Fruit fly (Drosophila melanogaster) Kc167 (cell line): ENCODE results near the gene BomT3.

Experiments used
- Myc ChIP-seq: fragments of >200 bp; optimal IDR thresholded peaks from 2 replicates; lab custom pipeline; 2017; ENCODE audit warnings: missing external identifiers
- Sin3A ChIP-seq: fragments of >200 bp; optimal IDR thresholded peaks from 2 replicates; lab custom pipeline; 2018; ENCODE audit warnings: missing external identifiers
- h ChIP-seq: fragments of >200 bp; optimal IDR thresholded peaks from 3 replicates; lab custom pipeline; 2018; ENCODE audit warnings: missing external identifiers
- insv ChIP-seq: fragments of >200 bp; optimal IDR thresholded peaks from 3 replicates; lab custom pipeline; 2018; ENCODE audit warnings: missing external identifiers
- psq ChIP-seq: fragments of >200 bp; optimal IDR thresholded peaks from 2 replicates; lab custom pipeline; 2017; ENCODE audit warnings: missing external identifiers
- ttk ChIP-seq: sonication (Bioruptor generic); optimal IDR thresholded peaks from 2 replicates; lab custom pipeline; 2017; ENCODE audit warnings: missing external identifiers

BomT3 gene

dm6 chr3R:22086297-22086696 is at the start of gene BomT3:
TSS of gene BomT3 (minus strand) at chr3R:22086397.
- TF ChIP-seq Myc (lab: Kevin White, UChicago) (no peak), Sin3A (lab: Kevin White, UChicago) (no peak), ttk (lab: Kevin White, UChicago) (no peak), h (lab: Kevin White, UChicago) (no peak), psq (lab: Kevin White, UChicago) (no peak), insv (lab: Kevin White, UChicago) (no peak)

DNA sequence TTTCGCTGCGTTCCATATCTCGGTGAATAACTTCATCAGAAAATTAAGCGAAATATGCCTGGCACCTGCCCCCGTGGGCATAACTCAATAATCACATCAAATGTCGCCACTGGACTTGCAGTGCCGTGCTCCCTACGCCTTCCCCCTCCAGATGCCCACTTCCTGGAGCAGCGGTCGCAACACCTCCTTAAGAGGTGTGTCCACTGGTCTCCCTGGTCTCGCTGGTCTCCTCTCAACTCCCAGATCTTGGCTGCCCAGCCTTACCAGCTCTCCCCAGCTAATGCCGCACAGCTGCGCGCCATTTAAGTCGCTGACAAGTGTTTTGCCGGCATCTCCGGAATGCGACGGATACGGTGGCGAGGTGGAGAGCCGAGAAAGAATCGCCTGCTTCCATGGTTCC is 49.3 kb upstream of the BomT3 start:
- no peak for TF ChIP-seq Myc (lab: Kevin White, UChicago)
- TF ChIP-seq Sin3A (lab: Kevin White, UChicago) = no peak
- TF ChIP-seq insv (lab: Kevin White, UChicago) = no peak
- TF ChIP-seq psq (lab: Kevin White, UChicago) = no peak
- no peak for TF ChIP-seq h (lab: Kevin White, UChicago)
- no peak for TF ChIP-seq ttk (lab: Kevin White, UChicago)

dm6 chr3R:22134462-22134861 is 48.3 kb upstream of the BomT3 start:
- TF ChIP-seq h (lab: Kevin White, UChicago) = no peak
- no peak for TF ChIP-seq insv (lab: Kevin White, UChicago)
- no peak for TF ChIP-seq ttk (lab: Kevin White, UChicago)
- no peak for TF ChIP-seq psq (lab: Kevin White, UChicago)

DNA sequence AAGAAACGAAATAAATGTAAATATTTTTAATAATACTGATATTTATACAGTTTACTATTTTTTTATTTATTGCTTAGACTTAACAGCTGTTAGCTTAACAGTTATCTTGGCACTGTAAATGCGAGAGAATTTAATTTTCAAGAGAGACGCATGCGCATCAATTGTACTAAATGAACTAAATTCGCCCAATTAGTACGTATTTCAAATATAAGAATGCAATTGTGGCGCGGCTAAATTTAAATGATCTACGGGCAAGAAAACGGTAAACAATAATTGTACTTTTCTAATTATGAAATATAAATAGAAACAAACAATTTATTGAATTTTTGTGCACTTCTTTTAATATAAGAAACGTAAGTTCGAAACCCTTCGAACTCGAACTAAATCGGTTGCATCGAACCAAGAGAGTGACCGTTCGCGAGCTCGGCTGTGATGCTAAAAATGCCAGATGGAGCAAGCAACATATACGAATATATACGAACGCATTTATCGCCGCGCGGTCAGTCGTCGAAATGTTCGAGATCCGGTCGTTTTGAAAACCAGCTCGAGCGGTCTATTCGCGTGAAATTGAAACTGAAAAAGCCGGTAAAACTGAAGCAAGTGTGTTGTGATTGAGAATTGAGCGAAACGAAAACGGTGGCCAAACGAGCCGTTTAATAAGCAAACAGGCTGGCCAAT is 47.3 kb upstream of the BomT3 start, which contains the start of gene SKIP:
TSS of gene SKIP (plus strand) at position 494 of the 678 bp plus-strand sequence.
- TF ChIP-seq insv (lab: Kevin White, UChicago) = no peak
- no peak for TF ChIP-seq h (lab: Kevin White, UChicago)
- no peak for TF ChIP-seq psq (lab: Kevin White, UChicago)
- no peak for TF ChIP-seq Sin3A (lab: Kevin White, UChicago)
- no peak for TF ChIP-seq Myc (lab: Kevin White, UChicago)
- no peak for TF ChIP-seq ttk (lab: Kevin White, UChicago)

DNA sequence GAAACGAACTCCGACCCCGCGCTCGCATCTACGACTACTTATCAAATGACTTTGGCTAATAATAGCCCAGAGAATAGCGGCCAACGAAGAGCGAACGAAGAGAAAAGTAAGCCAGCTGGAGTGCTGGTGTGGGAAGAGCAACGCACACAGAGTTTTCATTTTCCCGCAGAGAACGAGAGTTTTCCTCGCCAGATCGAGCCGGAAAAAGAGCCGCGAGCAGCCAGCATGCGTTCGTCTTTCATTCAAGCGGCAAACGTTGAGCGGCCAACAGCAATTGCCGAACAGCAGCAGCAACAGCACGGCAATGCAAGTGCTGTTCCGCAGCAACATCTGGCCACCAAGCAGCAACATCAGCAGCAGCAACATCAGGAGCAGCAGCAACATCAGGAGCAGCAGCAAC is 38.7 kb upstream of the BomT3 start:
- TF ChIP-seq Sin3A (lab: Kevin White, UChicago) (no peak), psq (lab: Kevin White, UChicago) (no peak), ttk (lab: Kevin White, UChicago) (no peak), Myc (lab: Kevin White, UChicago) (no peak), h (lab: Kevin White, UChicago) (no peak), insv (lab: Kevin White, UChicago) (no peak)

DNA sequence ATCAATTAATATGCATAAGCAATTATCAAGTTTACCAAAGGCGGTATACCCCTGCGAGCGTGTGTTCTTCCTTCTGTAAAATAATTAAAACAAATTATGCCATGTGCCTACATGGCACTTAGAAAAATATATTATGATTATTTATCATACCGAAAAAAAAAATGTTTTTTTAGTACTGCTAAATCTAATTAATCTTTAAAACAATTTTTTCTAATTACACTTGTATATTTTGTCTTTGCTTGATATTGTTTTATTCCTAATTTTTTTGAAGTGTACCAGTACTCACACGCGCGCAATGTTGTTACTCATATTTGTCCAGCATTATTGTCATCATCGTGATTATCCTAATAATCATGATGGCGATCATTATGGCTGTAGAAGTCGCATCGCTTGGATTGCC is 37.1 kb upstream of the BomT3 start:
- no peak for TF ChIP-seq Myc (lab: Kevin White, UChicago)
- TF ChIP-seq Sin3A (lab: Kevin White, UChicago) = no peak

DNA sequence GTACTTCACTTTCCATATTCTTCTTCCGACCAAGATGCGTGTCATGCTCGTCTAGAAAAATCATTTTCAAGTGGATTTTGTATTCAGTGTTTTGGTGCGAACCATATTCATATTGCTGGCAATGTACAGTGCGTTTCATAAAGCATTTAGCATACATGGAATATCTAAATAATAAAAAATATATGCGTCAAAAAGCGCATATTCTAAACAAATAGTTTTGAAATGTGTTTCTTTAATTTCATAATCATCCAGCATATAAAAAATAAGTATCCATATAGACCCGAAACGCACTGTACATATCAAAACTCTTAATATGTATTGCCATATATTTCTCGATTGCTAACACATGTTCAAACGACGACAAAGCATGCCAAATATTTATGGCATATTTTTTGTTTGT is 35.0 kb upstream of the BomT3 start:
- TF ChIP-seq Myc (lab: Kevin White, UChicago) = no peak
- no peak for TF ChIP-seq ttk (lab: Kevin White, UChicago)
- TF ChIP-seq insv (lab: Kevin White, UChicago) = no peak
- TF ChIP-seq h (lab: Kevin White, UChicago) = no peak
- TF ChIP-seq psq (lab: Kevin White, UChicago) = no peak
- no peak for TF ChIP-seq Sin3A (lab: Kevin White, UChicago)

- TF ChIP-seq Myc (lab: Kevin White, UChicago) (no peak), ttk (lab: Kevin White, UChicago) (no peak), Sin3A (lab: Kevin White, UChicago) (no peak), h (lab: Kevin White, UChicago) (no peak), psq (lab: Kevin White, UChicago) (no peak), insv (lab: Kevin White, UChicago) (no peak)
Measured at dm6 chr3R:22119761-22120160, 33.6 kb upstream of the BomT3 start, which contains the start of gene CG42390. TSS of gene CG42390 (plus strand) at chr3R:22120061.

dm6 chr3R:22119354-22119753 is 33.2 kb upstream of the BomT3 start, which contains the start of gene Ir94c:
TSS of gene Ir94c (minus strand) at chr3R:22119454.
- TF ChIP-seq insv (lab: Kevin White, UChicago) (no peak), Myc (lab: Kevin White, UChicago) (no peak), psq (lab: Kevin White, UChicago) (no peak), Sin3A (lab: Kevin White, UChicago) (no peak), h (lab: Kevin White, UChicago) (no peak), ttk (lab: Kevin White, UChicago) (no peak)

DNA sequence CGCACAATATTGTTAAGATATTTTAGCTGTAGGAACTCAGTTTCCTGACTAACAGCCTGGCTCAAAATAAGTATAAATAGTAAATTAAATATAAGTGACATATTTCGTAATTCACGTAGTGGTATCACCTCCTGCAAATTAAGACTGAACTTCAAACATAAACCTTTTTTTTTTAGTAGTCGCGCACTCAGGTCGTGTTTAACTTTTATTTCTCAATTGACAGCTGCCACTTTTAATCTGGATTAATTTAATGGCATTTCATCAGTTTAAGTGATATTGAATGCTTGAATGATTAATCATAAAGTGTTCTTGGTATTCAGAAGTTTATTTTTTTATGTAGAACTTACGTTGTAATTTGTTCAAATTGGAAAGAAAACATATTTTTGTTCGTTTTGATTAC is 31.0 kb upstream of the BomT3 start, which contains the start of gene Ir94b:
TSS of gene Ir94b (minus strand) at position 101 of the 400 bp plus-strand sequence.
- TF ChIP-seq ttk (lab: Kevin White, UChicago) = no peak
- no peak for TF ChIP-seq insv (lab: Kevin White, UChicago)

DNA sequence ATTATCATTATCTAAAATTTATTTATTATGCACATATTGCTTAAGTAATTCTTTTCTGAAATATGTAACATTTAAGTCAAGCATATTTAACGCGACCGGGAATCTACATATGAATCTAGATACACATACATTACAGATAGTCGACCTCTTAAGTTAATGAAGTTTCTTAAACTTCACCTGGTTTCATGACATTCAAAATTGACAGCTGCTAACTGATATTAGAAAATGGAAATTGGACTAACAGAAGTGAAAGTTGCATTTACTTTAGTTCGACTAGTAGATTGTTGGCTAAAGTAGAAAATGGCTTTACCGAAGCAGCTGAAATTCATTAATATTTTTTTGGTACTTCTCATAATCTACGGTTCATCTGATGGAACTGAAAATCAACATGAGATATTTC is 26.9 kb upstream of the BomT3 start, which contains the start of gene Ir94a:
TSS of gene Ir94a (plus strand) at position 301 of the 400 bp plus-strand sequence.
- no peak for TF ChIP-seq Myc (lab: Kevin White, UChicago)
- no peak for TF ChIP-seq h (lab: Kevin White, UChicago)
- TF ChIP-seq psq (lab: Kevin White, UChicago) = no peak
- TF ChIP-seq Sin3A (lab: Kevin White, UChicago) = no peak
- TF ChIP-seq insv (lab: Kevin White, UChicago) = no peak
- TF ChIP-seq ttk (lab: Kevin White, UChicago) = no peak

DNA sequence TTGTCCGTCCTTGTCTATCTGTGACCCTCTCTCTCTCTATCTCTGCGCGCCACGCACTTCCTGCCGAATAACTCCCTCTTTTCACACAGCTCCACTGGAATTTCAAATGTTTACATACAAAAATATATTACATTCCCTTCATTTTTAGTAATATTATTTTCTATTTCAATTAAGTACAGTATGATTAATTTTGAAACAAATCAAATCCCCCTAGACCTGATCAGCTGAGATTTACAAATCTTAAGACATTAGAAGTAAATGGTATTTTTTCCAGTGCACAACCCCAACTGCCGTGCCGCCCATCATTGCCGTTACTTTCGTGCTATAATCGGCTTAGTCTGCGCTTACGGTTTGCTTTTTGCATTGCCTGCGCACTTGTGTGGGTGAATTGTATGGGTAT is 22.1 kb upstream of the BomT3 start:
- no peak for TF ChIP-seq psq (lab: Kevin White, UChicago)
